Fruit fly (Drosophila melanogaster) whole organism, prepupa: ENCODE measurements around the gene SdhAL.

Experiments used
- CG10631 ChIP-seq: fragments of 200-800 bp; sonication (Bioruptor generic); optimal IDR thresholded peaks from 2 replicates; lab custom pipeline; 2016; ENCODE audit warnings: missing biosample characterization, missing genetic modification characterization
- CG10669 ChIP-seq: fragments of 200-800 bp; sonication (Bioruptor generic); optimal IDR thresholded peaks from 3 replicates; lab custom pipeline; 2018; ENCODE audit warnings: missing biosample characterization, mild to moderate bottlenecking, missing genetic modification characterization, moderate library complexity
- CG8632 ChIP-seq: fragments of 200-800 bp; sonication (Bioruptor generic); optimal IDR thresholded peaks from 3 replicates; lab custom pipeline; 2016; ENCODE audit warnings: missing biosample characterization, missing genetic modification characterization
- CG9139 ChIP-seq: fragments of 200-800 bp; sonication (Bioruptor generic); optimal IDR thresholded peaks from 3 replicates; lab custom pipeline; 2017; ENCODE audit warnings: missing biosample characterization, mild to moderate bottlenecking, missing genetic modification characterization
- OdsH ChIP-seq: fragments of 200-800 bp; sonication (Bioruptor generic); optimal IDR thresholded peaks from 3 replicates; lab custom pipeline; 2016; ENCODE audit warnings: missing biosample characterization, missing genetic modification characterization
- Sox102F ChIP-seq: fragments of 200-800 bp; sonication (Bioruptor generic); optimal IDR thresholded peaks from 2 replicates; lab custom pipeline; 2016; ENCODE audit warnings: missing biosample characterization, mild to moderate bottlenecking, missing genetic modification characterization
- Sox14 ChIP-seq: fragments of 200-800 bp; sonication (Bioruptor generic); optimal IDR thresholded peaks from 3 replicates; lab custom pipeline; 2016; ENCODE audit warnings: missing biosample characterization, missing genetic modification characterization
- Sox15 ChIP-seq: fragments of 200-800 bp; sonication (Bioruptor generic); optimal IDR thresholded peaks from 3 replicates; lab custom pipeline; 2016; ENCODE audit warnings: missing biosample characterization, missing genetic modification characterization
- fd85E ChIP-seq: fragments of 200-800 bp; sonication (Bioruptor generic); optimal IDR thresholded peaks from 3 replicates; lab custom pipeline; 2016; ENCODE audit warnings: missing biosample characterization, missing genetic modification characterization
- topi ChIP-seq: fragments of 200-800 bp; sonication (Bioruptor generic); optimal IDR thresholded peaks from 3 replicates; lab custom pipeline; 2016; ENCODE audit warnings: missing biosample characterization, missing genetic modification characterization

dm6 chr3L:11957669-11958333 lies 33.2 kb upstream of the SdhAL start, which contains the start of the genes CG11570 and CG43294:
- TF ChIP-seq OdsH (GFP tag; lab: Kevin White, UChicago) (no peak), CG10631 (GFP tag; lab: Kevin White, UChicago) (no peak), CG10669 (no peak), Sox102F (GFP tag; lab: Kevin White, UChicago) (no peak), topi (GFP tag; lab: Kevin White, UChicago) (no peak), fd85E (GFP tag; lab: Kevin White, UChicago) (no peak), CG8632 (no peak), Sox15 (GFP tag; lab: Kevin White, UChicago) (no peak), CG9139 (GFP tag; lab: Kevin White, UChicago) (no peak), Sox14 (GFP tag; lab: Kevin White, UChicago) (no peak)
